Fruit fly (Drosophila melanogaster) whole organism, embryonic: Measurements from ENCODE around the gene CG8051.

ENCODE experiments used
- Ada2b ChIP-seq: fragments of 200-800 bp; sonication (Bioruptor generic); IDR thresholded peaks from 2 replicates; pipeline ENCODE4 v1.3.6; 2022; ENCODE audit warnings: missing biosample characterization, missing genetic modification characterization
- Asciz ChIP-seq: fragments of 200-800 bp; sonication (Bioruptor generic); optimal IDR thresholded peaks from 2 replicates; lab custom pipeline; 2017; ENCODE audit warnings: missing biosample characterization, mild to moderate bottlenecking, missing genetic modification characterization, missing genetic modification reagents
- Atf3 ChIP-seq: fragments of 200-800 bp; sonication (Bioruptor generic); optimal IDR thresholded peaks from 3 replicates; lab custom pipeline; 2016; ENCODE audit warnings: missing biosample characterization, missing genetic modification characterization
- Bdp1 ChIP-seq: fragments of 200-800 bp; sonication (Bioruptor generic); optimal IDR thresholded peaks from 3 replicates; lab custom pipeline; 2016; ENCODE audit warnings: missing biosample characterization, missing genetic modification characterization
- CG11093 ChIP-seq: fragments of 200-800 bp; sonication (Bioruptor generic); IDR thresholded peaks from 3 replicates; pipeline ENCODE4 v1.3.6; 2022; ENCODE audit warnings: missing biosample characterization, missing genetic modification characterization
- CG11456 ChIP-seq: fragments of 200-800 bp; sonication (Bioruptor generic); IDR thresholded peaks from 3 replicates; pipeline ENCODE4 v1.3.6; 2022; ENCODE audit warnings: missing biosample characterization, missing genetic modification characterization
- CG12659 ChIP-seq: fragments of 200-800 bp; sonication (Bioruptor generic); optimal IDR thresholded peaks from 3 replicates; lab custom pipeline; 2017; ENCODE audit warnings: mild to moderate bottlenecking, missing biosample characterization, missing genetic modification reagents, missing genetic modification characterization
- CG15269 ChIP-seq: fragments of 200-800 bp; sonication (Bioruptor generic); optimal IDR thresholded peaks from 2 replicates; lab custom pipeline; 2018; ENCODE audit warnings: missing biosample characterization, mild to moderate bottlenecking, missing genetic modification characterization, moderate library complexity
- CG16779 ChIP-seq: fragments of 200-800 bp; sonication (Bioruptor generic); IDR thresholded peaks from 2 replicates; pipeline ENCODE4 v1.3.6; 2022; ENCODE audit warnings: missing biosample characterization, missing genetic modification characterization
- CG17802 ChIP-seq: fragments of 200-800 bp; sonication (Bioruptor generic); optimal IDR thresholded peaks from 2 replicates; lab custom pipeline; 2018; ENCODE audit warnings: missing biosample characterization, mild to moderate bottlenecking, missing genetic modification characterization, moderate library complexity
- CG18011 ChIP-seq: fragments of 200-800 bp; sonication (Bioruptor generic); optimal IDR thresholded peaks from 2 replicates; lab custom pipeline; 2017; ENCODE audit warnings: missing biosample characterization, missing genetic modification characterization, mild to moderate bottlenecking, moderate library complexity, missing genotype
- CG2116 ChIP-seq: fragments of 200-800 bp; sonication (Bioruptor generic); optimal IDR thresholded peaks from 3 replicates; lab custom pipeline; 2018; ENCODE audit warnings: missing biosample characterization, mild to moderate bottlenecking, missing genetic modification characterization
- CG2889 ChIP-seq: fragments of 200-800 bp; sonication (Bioruptor generic); IDR thresholded peaks from 3 replicates; pipeline ENCODE4 v1.3.6; 2022; ENCODE audit warnings: missing biosample characterization, missing genetic modification characterization
- CG31365 ChIP-seq: fragments of 200-800 bp; sonication (Bioruptor generic); optimal IDR thresholded peaks from 2 replicates; lab custom pipeline; 2018; ENCODE audit warnings: missing biosample characterization, mild to moderate bottlenecking, missing genetic modification characterization
- CG4328 ChIP-seq: fragments of 200-800 bp; sonication (Bioruptor generic); optimal IDR thresholded peaks from 3 replicates; lab custom pipeline; 2017; ENCODE audit warnings: missing biosample characterization, missing genetic modification reagents, missing genetic modification characterization
- CG43689 ChIP-seq: fragments of 200-800 bp; sonication (Bioruptor generic); IDR thresholded peaks from 2 replicates; pipeline ENCODE4 v1.3.6; 2022; ENCODE audit warnings: missing biosample characterization, missing genetic modification characterization
- CG4617 ChIP-seq: fragments of 200-800 bp; sonication (Bioruptor generic); optimal IDR thresholded peaks from 3 replicates; lab custom pipeline; 2016; ENCODE audit warnings: missing biosample characterization, missing genetic modification characterization, borderline replicate concordance
- CG6254 ChIP-seq: fragments of 200-800 bp; sonication (Bioruptor generic); optimal IDR thresholded peaks from 3 replicates; lab custom pipeline; 2017; ENCODE audit warnings: mild to moderate bottlenecking, missing biosample characterization, missing genetic modification reagents, missing genetic modification characterization
- CG6654 ChIP-seq: fragments of 200-800 bp; sonication (Bioruptor generic); optimal IDR thresholded peaks from 2 replicates; lab custom pipeline; 2017; ENCODE audit warnings: missing biosample characterization, mild to moderate bottlenecking, missing genetic modification characterization
- CG8290 ChIP-seq, 3 experiments: fragments of 200-800 bp; sonication (Bioruptor generic); optimal IDR thresholded peaks; 2 replicates each; lab custom pipeline; 2016 to 2019; ENCODE audit warnings: missing biosample characterization in 3 of 3, missing genetic modification characterization in 3 of 3, mild to moderate bottlenecking in 2 of 3, moderate library complexity in 1 of 3
- CG8388 ChIP-seq: fragments of 200-800 bp; sonication (Bioruptor generic); optimal IDR thresholded peaks from 2 replicates; lab custom pipeline; 2019; ENCODE audit warnings: missing biosample characterization, mild to moderate bottlenecking, missing genetic modification characterization, moderate library complexity
- CHES-1-like ChIP-seq: fragments of 200-800 bp; sonication (Bioruptor generic); optimal IDR thresholded peaks from 2 replicates; lab custom pipeline; 2016; ENCODE audit warnings: missing biosample characterization, missing genetic modification characterization
- D19B ChIP-seq: fragments of 200-800 bp; sonication (Bioruptor generic); optimal IDR thresholded peaks from 2 replicates; lab custom pipeline; 2017; ENCODE audit warnings: missing biosample characterization, mild to moderate bottlenecking, missing genetic modification characterization
- Dbx ChIP-seq: fragments of 200-800 bp; sonication (Bioruptor generic); IDR thresholded peaks from 3 replicates; pipeline ENCODE4 v1.3.6; 2022; ENCODE audit warnings: missing biosample characterization, missing genetic modification characterization
- Ets65A ChIP-seq: fragments of 200-800 bp; sonication (Bioruptor generic); peaks from one replicate; lab custom pipeline; 2016; ENCODE audit warnings: missing biosample characterization, missing genetic modification characterization
- HLH3B ChIP-seq: fragments of 200-800 bp; sonication (Bioruptor generic); IDR thresholded peaks from 2 replicates; pipeline ENCODE4 v1.3.6; 2022; ENCODE audit warnings: missing biosample characterization, missing genetic modification characterization
- Hsf ChIP-seq: fragments of 200-800 bp; sonication (Bioruptor generic); optimal IDR thresholded peaks from 3 replicates; lab custom pipeline; 2016; ENCODE audit warnings: missing biosample characterization, missing genetic modification characterization
- MESR4 ChIP-seq: fragments of 200-800 bp; sonication (Bioruptor generic); optimal IDR thresholded peaks from 2 replicates; lab custom pipeline; 2018; ENCODE audit warnings: missing biosample characterization, mild to moderate bottlenecking, missing genetic modification characterization, moderate library complexity
- Meics ChIP-seq: fragments of 200-800 bp; sonication (Bioruptor generic); optimal IDR thresholded peaks from 2 replicates; lab custom pipeline; 2017; ENCODE audit warnings: missing biosample characterization, mild to moderate bottlenecking, missing genetic modification characterization
- NC2α ChIP-seq: fragments of 200-800 bp; sonication (Bioruptor generic); optimal IDR thresholded peaks from 2 replicates; lab custom pipeline; 2016; ENCODE audit warnings: missing biosample characterization, missing genetic modification characterization
- PHDP ChIP-seq: fragments of 200-800 bp; sonication (Bioruptor generic); optimal IDR thresholded peaks from 3 replicates; lab custom pipeline; 2018; ENCODE audit warnings: missing biosample characterization, mild to moderate bottlenecking, missing genetic modification characterization, moderate library complexity
- Pdp1 ChIP-seq, 2 experiments: fragments of 200-800 bp; sonication (Bioruptor generic); optimal IDR thresholded peaks; 3 replicates each; lab custom pipeline; 2016; ENCODE audit warnings: missing biosample characterization in 2 of 2, missing genetic modification characterization in 2 of 2, mild to moderate bottlenecking in 1 of 2, moderate library complexity in 1 of 2
- Side ChIP-seq: fragments of 200-800 bp; sonication (Bioruptor generic); optimal IDR thresholded peaks from 2 replicates; lab custom pipeline; 2016; ENCODE audit warnings: missing biosample characterization, missing genetic modification characterization
- al ChIP-seq: fragments of 200-800 bp; sonication (Bioruptor generic); IDR thresholded peaks from 2 replicates; pipeline ENCODE4 v1.3.6; 2022; ENCODE audit warnings: missing biosample characterization, missing genetic modification characterization
- az2 ChIP-seq: fragments of 200-800 bp; sonication (Bioruptor generic); optimal IDR thresholded peaks from 3 replicates; lab custom pipeline; 2016; ENCODE audit warnings: missing biosample characterization, missing genetic modification characterization
- bab2 ChIP-seq: fragments of 200-800 bp; sonication (Bioruptor generic); optimal IDR thresholded peaks from 2 replicates; lab custom pipeline; 2016; ENCODE audit warnings: missing biosample characterization, missing genetic modification characterization
- cato ChIP-seq: fragments of 200-800 bp; sonication (Bioruptor generic); optimal IDR thresholded peaks from 2 replicates; lab custom pipeline; 2016; ENCODE audit warnings: missing biosample characterization, missing genetic modification characterization, borderline replicate concordance
- crol ChIP-seq: fragments of 200-800 bp; sonication (Bioruptor generic); IDR thresholded peaks from 2 replicates; pipeline ENCODE4 v1.3.6; 2022; ENCODE audit warnings: missing biosample characterization, missing genetic modification characterization
- cwo ChIP-seq: fragments of 200-800 bp; sonication (Bioruptor generic); optimal IDR thresholded peaks from 3 replicates; lab custom pipeline; 2017; ENCODE audit warnings: missing biosample characterization, missing genetic modification characterization, mild to moderate bottlenecking, moderate library complexity, missing genetic modification reagents
- fd64A ChIP-seq: fragments of 200-800 bp; sonication (Bioruptor generic); optimal IDR thresholded peaks from 3 replicates; lab custom pipeline; 2018; ENCODE audit warnings: missing biosample characterization, mild to moderate bottlenecking, missing genetic modification characterization
- fd96Cb ChIP-seq: fragments of 200-800 bp; sonication (Bioruptor generic); optimal IDR thresholded peaks from 2 replicates; lab custom pipeline; 2018; ENCODE audit warnings: missing biosample characterization, mild to moderate bottlenecking, missing genetic modification characterization, moderate library complexity
- ftz-f1 ChIP-seq: fragments of 200-800 bp; sonication (Bioruptor generic); optimal IDR thresholded peaks from 2 replicates; lab custom pipeline; 2016; ENCODE audit warnings: missing biosample characterization, missing genetic modification characterization
- gce ChIP-seq: fragments of 200-800 bp; sonication (Bioruptor generic); IDR thresholded peaks from 3 replicates; pipeline ENCODE4 v1.3.6; 2022; ENCODE audit warnings: missing biosample characterization, missing genetic modification characterization
- gem ChIP-seq: fragments of 200-800 bp; sonication (Bioruptor generic); optimal IDR thresholded peaks from 2 replicates; lab custom pipeline; 2019; ENCODE audit warnings: missing biosample characterization, mild to moderate bottlenecking, missing genetic modification characterization, moderate library complexity
- lab ChIP-seq: fragments of 200-800 bp; sonication (Bioruptor generic); optimal IDR thresholded peaks from 3 replicates; lab custom pipeline; 2017; ENCODE audit warnings: missing biosample characterization, missing genetic modification characterization, mild to moderate bottlenecking, moderate library complexity, missing genetic modification reagents
- lilli ChIP-seq: fragments of 200-800 bp; sonication (Bioruptor generic); optimal IDR thresholded peaks from 3 replicates; lab custom pipeline; 2016; ENCODE audit warnings: missing biosample characterization, missing genetic modification characterization
- org-1 ChIP-seq: fragments of 200-800 bp; sonication (Bioruptor generic); optimal IDR thresholded peaks from 2 replicates; lab custom pipeline; 2017; ENCODE audit warnings: missing biosample characterization, missing genetic modification characterization
- p53 ChIP-seq: fragments of 200-800 bp; sonication (Bioruptor generic); optimal IDR thresholded peaks from 2 replicates; lab custom pipeline; 2016; ENCODE audit warnings: missing biosample characterization, missing genetic modification characterization
- salm ChIP-seq: fragments of 200-800 bp; sonication (Bioruptor generic); optimal IDR thresholded peaks from 2 replicates; lab custom pipeline; 2018; ENCODE audit warnings: missing biosample characterization, mild to moderate bottlenecking, missing genetic modification characterization
- sim ChIP-seq: fragments of 200-800 bp; sonication (Bioruptor generic); IDR thresholded peaks from 2 replicates; pipeline ENCODE4 v1.3.6; 2022; ENCODE audit warnings: missing biosample characterization, missing genetic modification characterization
- tll ChIP-seq, 2 experiments: fragments of 200-800 bp in 1 of 2; fragments of >200 bp in 1 of 2; sonication (Bioruptor generic) in 1 of 2; optimal IDR thresholded peaks; 2 replicates each; lab custom pipeline; 2017 to 2019; ENCODE audit warnings: missing biosample characterization in 2 of 2, missing genetic modification characterization in 2 of 2, mild to moderate bottlenecking in 1 of 2, moderate library complexity in 1 of 2

CG8051 gene

dm6 chrX:19306531-19306930, 1.2 kb downstream of the CG8051 start (continued):
- no peak for TF ChIP-seq CG43689 (GFP tag; lab: Robert Waterston, UW)
- TF ChIP-seq CG6654 (GFP tag; lab: Kevin White, UChicago), result no peak
- no peak for TF ChIP-seq salm (tag; lab: Kevin White, UChicago)
- no peak for TF ChIP-seq CG11093 (GFP tag; lab: Robert Waterston, UW)
- TF ChIP-seq CG31365 (tag; lab: Kevin White, UChicago), result peak; percentile 2
- no peak for TF ChIP-seq tll (GFP tag; optimal IDR thresholded peaks at IDR 0.05; lab: Kevin White, UChicago)
- TF ChIP-seq CG16779, result no peak
- no peak for TF ChIP-seq CG6254 (GFP tag; lab: Kevin White, UChicago)
- TF ChIP-seq Hsf, result no peak
- no peak for TF ChIP-seq Bdp1 (GFP tag; lab: Kevin White, UChicago)
- 0 out of 3 replicates have a peak, but pooled peaks have one; percentile 17 for TF ChIP-seq CG11456 (GFP tag; lab: Robert Waterston, UW)
- no peak for TF ChIP-seq al (GFP tag; lab: Robert Waterston, UW)
- peak; percentile 24 for TF ChIP-seq Meics (GFP tag; lab: Kevin White, UChicago)
- TF ChIP-seq CG18011 (GFP tag; lab: Kevin White, UChicago), result no peak
- peak; percentile 54 for TF ChIP-seq lab (GFP tag; lab: Kevin White, UChicago)
- peak; percentile 56 for TF ChIP-seq crol
- TF ChIP-seq HLH3B (GFP tag; lab: Robert Waterston, UW), result no peak
- peak; percentile 84 for TF ChIP-seq CG8388 (GFP tag; lab: Kevin White, UChicago)
- TF ChIP-seq bab2 (GFP tag; lab: Kevin White, UChicago), result no peak
- TF ChIP-seq CHES-1-like (GFP tag; lab: Kevin White, UChicago), result no peak
- TF ChIP-seq sim (GFP tag; lab: Robert Waterston, UW), result no peak
- TF ChIP-seq fd64A (GFP tag; lab: Kevin White, UChicago), result peak; percentile 6
- TF ChIP-seq lilli, result no peak
- TF ChIP-seq az2 (GFP tag; lab: Kevin White, UChicago), result no peak
- TF ChIP-seq Dbx (GFP tag; lab: Robert Waterston, UW), result no peak
- no peak for TF ChIP-seq Atf3 (GFP tag; lab: Kevin White, UChicago)
- TF ChIP-seq Ets65A (GFP tag; lab: Kevin White, UChicago), result no peak
- no peak for TF ChIP-seq CG2116 (GFP tag; lab: Kevin White, UChicago)
- no peak for TF ChIP-seq CG4328
- no peak for TF ChIP-seq fd96Cb
- peak; percentile 12 for TF ChIP-seq CG12659 (GFP tag; lab: Kevin White, UChicago)
- TF ChIP-seq CG2889, result no peak
- TF ChIP-seq CG4617 (GFP tag; lab: Kevin White, UChicago), result no peak
- TF ChIP-seq Side, result no peak
- no peak for TF ChIP-seq CG17802 (tag; lab: Kevin White, UChicago)
- TF ChIP-seq CG8290 (GFP tag; optimal IDR thresholded peaks at IDR 0.05; lab: Kevin White, UChicago), result no peak
- peak in 1 of 2 experiments; percentile 76 for TF ChIP-seq CG8290 (tag; optimal IDR thresholded peaks at IDR 0.05; lab: Kevin White, UChicago)
- no peak for TF ChIP-seq D19B (GFP tag; lab: Kevin White, UChicago)
- no peak for TF ChIP-seq ftz-f1
- TF ChIP-seq org-1 (GFP tag; lab: Kevin White, UChicago), result no peak
- peak; percentile 30 for TF ChIP-seq cwo (GFP tag; lab: Kevin White, UChicago)
- TF ChIP-seq cato (GFP tag; lab: Kevin White, UChicago), result no peak
- no peak for TF ChIP-seq Ada2b (GFP tag; lab: Robert Waterston, UW)
- TF ChIP-seq NC2α (GFP tag; lab: Kevin White, UChicago), result no peak
- peak; percentile 13 for TF ChIP-seq gem
- peak; percentile 23 for TF ChIP-seq Asciz (GFP tag; lab: Kevin White, UChicago)
- peak; percentile 63 for TF ChIP-seq CG15269 (tag; lab: Kevin White, UChicago)
- TF ChIP-seq MESR4 (GFP tag; lab: Kevin White, UChicago), result no peak
- TF ChIP-seq p53, result no peak
- peak; percentile 40 for TF ChIP-seq PHDP (tag; lab: Kevin White, UChicago)
- no peak for TF ChIP-seq Pdp1 (GFP tag; optimal IDR thresholded peaks at IDR 0.05; lab: Kevin White, UChicago)
- no peak for TF ChIP-seq gce (GFP tag; lab: Robert Waterston, UW)
